Worm (Caenorhabditis elegans) whole organism, L1 larva: Measurements from ENCODE around the gene dph-1.

Source experiments
- jun-1 ChIP-seq: fragments of 150-350 bp; optimal IDR thresholded peaks from 2 replicates; lab custom pipeline; 2014; ENCODE audit warnings: missing biosample characterization, missing genetic modification reagents, missing genetic modification characterization
- mab-9 ChIP-seq: fragments of 200-800 bp; sonication (Bioruptor generic); IDR thresholded peaks from 2 replicates; pipeline ENCODE4 v1.3.6; 2022; ENCODE audit warnings: missing genetic modification reagents, missing genetic modification characterization, missing compliant biosample characterization
- nhr-11 ChIP-seq: fragments of 150-350 bp; optimal IDR thresholded peaks from 2 replicates; lab custom pipeline; 2014; ENCODE audit warnings: missing biosample characterization, missing genetic modification characterization
- nhr-77 ChIP-seq: fragments of 150-350 bp; optimal IDR thresholded peaks from 2 replicates; lab custom pipeline; 2014; ENCODE audit warnings: missing biosample characterization, missing genetic modification characterization
- unc-62 ChIP-seq: fragments of 150-350 bp; optimal IDR thresholded peaks from 2 replicates; lab custom pipeline; 2014; ENCODE audit warnings: missing biosample characterization, missing genetic modification reagents, missing genetic modification characterization

- TF ChIP-seq unc-62 (GFP tag; lab: Kevin White, UChicago) (no peak), nhr-77 (no peak), nhr-11 (tag; lab: Kevin White, UChicago) (no peak), jun-1 (no peak), mab-9 (GFP tag; lab: Robert Waterston, UW) (no peak)
These were observed 31.2 kb upstream of the dph-1 start for ce11 chrIII:3675480-3675879.
